Worm (Caenorhabditis elegans) whole organism, L3 larva: ENCODE results near the gene F37A8.2.

ENCODE experiments used
- ama-1 ChIP-seq: fragments of 150-350 bp; optimal IDR thresholded peaks from 2 replicates; lab custom pipeline; 2018
- nhr-23 ChIP-seq: fragments of 150-350 bp; optimal IDR thresholded peaks from 2 replicates; lab custom pipeline; 2014; ENCODE audit warnings: missing biosample characterization, missing genetic modification reagents, missing genetic modification characterization
- nhr-237 ChIP-seq: fragments of 150-350 bp; optimal IDR thresholded peaks from 2 replicates; lab custom pipeline; 2014; ENCODE audit warnings: missing biosample characterization, missing genetic modification characterization
- nhr-67 ChIP-seq: fragments of 150-350 bp; optimal IDR thresholded peaks from 2 replicates; lab custom pipeline; 2014; ENCODE audit warnings: missing biosample characterization, missing genetic modification characterization
- pqm-1 ChIP-seq: fragments of 150-350 bp; optimal IDR thresholded peaks from 2 replicates; lab custom pipeline; 2017; ENCODE audit warnings: missing biosample characterization, missing genetic modification characterization, inconsistent platforms
- ztf-11 ChIP-seq: fragments of 150-350 bp; optimal IDR thresholded peaks from 2 replicates; lab custom pipeline; 2014; ENCODE audit warnings: missing biosample characterization, missing genetic modification characterization

ce11 chrIII:3974503-3974902, 43.2 kb upstream of the F37A8.2 start:
- no peak for TF ChIP-seq nhr-237 (tag; lab: Kevin White, UChicago)
- no peak for TF ChIP-seq ztf-11 (tag; lab: Kevin White, UChicago)
- no peak for TF ChIP-seq ama-1
- TF ChIP-seq nhr-67 (tag; lab: Kevin White, UChicago): no peak
- TF ChIP-seq pqm-1 (tag; lab: Kevin White, UChicago): no peak
- no peak for TF ChIP-seq nhr-23 (tag; lab: Kevin White, UChicago)
